Worm (Caenorhabditis elegans) whole organism, young adult: Measurements from ENCODE around the gene str-94.

Experiments
- F49E8.2 ChIP-seq: sonication (generic microtip); optimal IDR thresholded peaks from 3 replicates; lab custom pipeline; 2017; ENCODE audit warnings: missing genetic modification characterization, mild to moderate bottlenecking, missing compliant biosample characterization, antibody characterized with exemption, moderate library complexity; ENCODE audit not compliant: insufficient read depth
- F57A8.1 ChIP-seq: fragments of 200-800 bp; sonication (Bioruptor generic); optimal IDR thresholded peaks from 2 replicates; lab custom pipeline; 2018; ENCODE audit warnings: mild to moderate bottlenecking, missing genetic modification characterization, moderate library complexity, missing compliant biosample characterization
- cebp-2 ChIP-seq: fragments of 200-800 bp; sonication (Bioruptor generic); IDR thresholded peaks from 2 replicates; pipeline ENCODE4 v1.3.6; 2022; ENCODE audit warnings: missing genetic modification characterization, missing compliant biosample characterization
- ceh-91 ChIP-seq: fragments of 200-800 bp; sonication (Bioruptor generic); IDR thresholded peaks from 2 replicates; pipeline ENCODE4 v1.3.6; 2022; ENCODE audit warnings: missing genetic modification reagents, missing genetic modification characterization, missing compliant biosample characterization
- let-526 ChIP-seq: fragments of 200-800 bp; sonication (Bioruptor generic); IDR thresholded peaks from 2 replicates; pipeline ENCODE4 v1.3.6; 2022; ENCODE audit warnings: missing genetic modification reagents, missing genetic modification characterization, missing compliant biosample characterization
- repo-1 ChIP-seq: sonication (generic microtip); optimal IDR thresholded peaks from 2 replicates; lab custom pipeline; 2017; ENCODE audit warnings: mild to moderate bottlenecking, missing genetic modification characterization, missing compliant biosample characterization
- snpc-4 ChIP-seq, 5 experiments: fragments of 150-350 bp in 1 of 5; sonication (generic microtip) in 4 of 5; optimal IDR thresholded peaks; 2 replicates each; lab custom pipeline; 2014 to 2018; ENCODE audit warnings: missing genetic modification characterization in 5 of 5, missing biosample characterization in 3 of 5, antibody characterized with exemption in 2 of 5, mild to moderate bottlenecking in 2 of 5, missing compliant biosample characterization in 2 of 5, missing genotype in 2 of 5, moderate library complexity in 2 of 5, missing genetic modification reagents in 1 of 5
- unc-62 ChIP-seq: fragments of 150-350 bp; optimal IDR thresholded peaks from 2 replicates; lab custom pipeline; 2014; ENCODE audit warnings: missing biosample characterization, missing genetic modification reagents, missing genetic modification characterization

DNA sequence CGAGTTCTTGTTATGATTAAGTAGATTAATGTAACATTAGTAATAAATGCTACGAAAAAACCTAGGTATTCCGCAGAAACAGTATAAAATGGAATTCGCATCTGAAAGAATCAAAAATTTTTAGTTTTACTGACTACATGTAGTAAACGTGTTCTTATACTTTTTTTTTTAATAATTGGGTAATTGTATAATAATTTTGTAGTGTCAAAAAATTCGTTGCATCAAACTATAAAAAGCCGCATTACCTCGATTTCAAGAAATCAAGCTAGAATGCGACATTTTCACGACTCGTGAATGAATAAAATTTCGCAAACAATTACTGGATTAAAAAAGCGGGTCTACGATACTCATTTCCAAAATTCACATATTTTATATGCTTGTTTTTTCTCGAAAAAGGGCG lies at the start of gene str-94:
- TF ChIP-seq unc-62 (no peak), repo-1 (tag; lab: Kevin White, UChicago) (no peak), F49E8.2 (tag; lab: Kevin White, UChicago) (no peak), snpc-4 (GFP tag; optimal IDR thresholded peaks at IDR 0.05; lab: Kevin White, UChicago) (no peak), snpc-4 (tag; optimal IDR thresholded peaks at IDR 0.05; lab: Kevin White, UChicago) (no peak), let-526 (GFP tag; lab: Robert Waterston, UW) (no peak), ceh-91 (GFP tag; lab: Robert Waterston, UW) (no peak), cebp-2 (GFP tag; lab: Robert Waterston, UW) (no peak), F57A8.1 (no peak)
